Worm (Caenorhabditis elegans): Measurements from ENCODE around the gene let-767.

The let-767 gene

DNA sequence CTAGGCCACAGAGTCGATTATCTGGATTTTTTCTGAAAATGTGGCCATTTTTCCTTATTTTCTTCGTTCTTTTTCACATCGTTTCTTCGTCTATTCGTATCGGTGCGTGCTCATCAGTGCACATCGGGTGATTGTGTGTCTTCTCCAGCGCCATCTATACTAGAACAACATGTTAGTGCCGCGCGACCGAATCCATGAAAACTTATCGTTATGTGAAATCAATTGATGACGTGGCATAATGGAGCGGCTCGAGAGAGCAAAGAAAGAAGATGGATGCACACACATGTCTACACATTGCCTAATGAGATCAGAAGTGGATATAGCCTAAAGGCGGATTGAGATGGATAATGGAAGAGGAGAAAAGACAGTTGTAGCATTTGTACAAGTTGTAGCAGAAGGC lies 27.5 kb downstream of the let-767 start:
- peak; percentile 34 for TF ChIP-seq unc-42 (tag; optimal IDR thresholded peaks at IDR 0.05)
- no peak for TF ChIP-seq fax-1 (tag; optimal IDR thresholded peaks at IDR 0.05)
- TF ChIP-seq ttx-3 (tag; optimal IDR thresholded peaks at IDR 0.05): no peak

DNA sequence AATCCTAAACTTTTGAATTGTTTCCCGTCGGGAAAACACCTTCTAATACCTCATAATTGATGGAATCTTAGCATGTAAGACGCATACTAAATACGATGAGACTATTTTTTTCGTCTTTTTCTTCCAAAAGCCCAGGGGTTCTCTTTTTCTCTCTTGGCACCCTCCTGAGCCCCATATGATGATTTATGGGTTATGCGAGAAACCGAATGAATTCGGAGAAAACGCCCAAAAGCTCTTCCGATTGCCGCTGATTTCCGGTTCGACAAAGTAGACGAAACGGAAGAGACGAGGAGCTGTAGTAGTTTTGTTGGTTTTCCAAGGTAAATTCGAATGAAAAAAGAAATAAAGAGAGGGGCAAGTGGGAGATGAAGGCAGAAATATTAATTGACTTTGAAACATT lies 28.3 kb downstream of the let-767 start:
- no peak for TF ChIP-seq ceh-45 (GFP tag; IDR thresholded peaks at IDR 0.05)

DNA sequence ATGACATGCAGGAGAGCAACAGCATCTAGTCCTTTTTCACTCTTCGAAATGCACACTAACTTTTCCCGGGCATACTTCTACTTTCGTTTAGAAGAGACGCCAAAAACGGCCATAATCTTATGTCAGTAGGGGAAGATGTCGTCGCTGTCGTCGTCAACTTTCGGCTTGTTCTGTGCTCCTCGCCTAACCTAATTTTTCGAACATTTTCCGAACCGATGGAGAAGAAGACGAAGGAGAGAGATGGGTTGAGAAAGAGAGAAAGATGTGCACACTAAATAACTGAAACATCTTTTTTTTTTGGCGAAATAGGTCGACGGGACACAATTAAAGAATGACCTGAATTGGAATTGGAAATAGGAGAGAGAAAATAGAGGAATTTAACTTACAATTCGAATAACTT lies 29.4 kb downstream of the let-767 start:
- TF ChIP-seq dve-1 (tag; optimal IDR thresholded peaks at IDR 0.05) (no peak), unc-42 (tag; optimal IDR thresholded peaks at IDR 0.05) (peak; percentile 90)

DNA sequence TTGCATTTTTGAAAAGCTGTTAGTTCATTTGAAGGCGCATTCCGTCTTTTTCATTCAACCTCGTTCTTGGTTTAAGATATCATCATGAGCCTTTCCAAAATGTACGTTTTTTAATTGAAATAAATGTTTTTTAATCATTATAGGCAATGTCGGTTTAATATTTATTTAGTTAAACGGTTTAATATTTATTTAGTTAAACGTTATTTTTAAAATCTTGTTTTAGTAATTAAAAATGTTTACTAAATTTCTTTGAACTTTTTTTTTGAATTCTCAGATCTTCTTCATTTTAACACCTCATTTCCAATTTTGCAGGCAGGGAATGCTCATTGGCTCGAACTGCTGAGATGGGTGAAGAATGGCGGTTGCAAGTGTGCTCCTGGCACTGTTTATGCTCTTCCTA lies 30.7 kb downstream of the let-767 start, which contains the start of gene gar-2:
Gene gar-2 (plus strand): TSS at position 301 of the 400 bp plus-strand sequence.
- TF ChIP-seq dve-1 (tag; optimal IDR thresholded peaks at IDR 0.05): no peak
- TF ChIP-seq ahr-1 (tag; optimal IDR thresholded peaks at IDR 0.05): no peak
- TF ChIP-seq rnt-1 (tag; optimal IDR thresholded peaks at IDR 0.05): no peak
- TF ChIP-seq pqm-1 (tag; optimal IDR thresholded peaks at IDR 0.05): no peak
- no peak for TF ChIP-seq nhr-232 (tag; optimal IDR thresholded peaks at IDR 0.05)
- TF ChIP-seq ttx-3 (tag; optimal IDR thresholded peaks at IDR 0.05): no peak
- no peak for TF ChIP-seq ceh-14 (tag; optimal IDR thresholded peaks at IDR 0.05)
- TF ChIP-seq nfya-1 (tag; optimal IDR thresholded peaks at IDR 0.05): no peak
- TF ChIP-seq K02D7.2 (tag; optimal IDR thresholded peaks at IDR 0.05): no peak

DNA sequence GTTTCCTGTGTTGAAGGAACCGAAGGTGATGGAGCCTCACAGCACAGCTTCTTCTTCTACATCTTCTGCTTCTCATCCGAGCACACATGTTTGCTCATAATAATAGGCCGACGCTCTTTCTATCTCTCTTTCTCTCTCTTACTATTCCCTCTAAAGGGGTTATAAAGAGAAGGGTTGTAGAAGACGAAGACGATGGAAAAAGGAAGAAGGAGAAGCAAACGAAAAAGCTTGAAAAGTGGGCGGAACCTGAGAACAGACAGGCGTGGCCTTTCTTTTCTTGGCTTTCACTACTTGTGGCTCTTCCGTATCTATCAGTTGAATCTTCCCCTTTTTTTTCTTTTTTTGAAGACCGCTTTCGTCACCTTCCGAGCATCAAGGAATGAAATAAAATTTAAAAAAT lies 31.9 kb downstream of the let-767 start:
- no peak for TF ChIP-seq sox-2 (GFP tag; IDR thresholded peaks at IDR 0.05)
- peak; percentile 56 for TF ChIP-seq unc-42 (tag; optimal IDR thresholded peaks at IDR 0.05)

DNA sequence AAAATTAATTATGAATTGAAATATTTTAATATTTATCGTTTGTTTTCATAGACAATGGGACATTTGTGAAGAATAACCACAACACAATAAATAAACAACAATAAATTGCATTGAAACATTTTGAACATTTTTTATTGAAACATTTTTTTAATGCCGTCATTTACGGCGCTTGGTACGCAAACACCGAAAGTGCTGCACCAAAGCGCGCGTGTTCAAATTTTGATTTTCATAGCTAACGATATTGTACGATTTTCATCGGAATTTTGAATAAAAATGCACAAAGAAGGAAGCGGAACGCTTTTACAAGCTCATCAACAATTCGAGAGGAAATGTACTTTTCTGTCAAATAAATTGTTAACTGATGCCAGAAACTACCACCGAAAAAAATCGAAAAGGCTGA lies 36.0 kb downstream of the let-767 start:
- no peak for TF ChIP-seq sdc-2 (tag; optimal IDR thresholded peaks at IDR 0.05)
- no peak for TF ChIP-seq hlh-15 (tag; optimal IDR thresholded peaks at IDR 0.05)
- no peak for TF ChIP-seq che-1 (tag; optimal IDR thresholded peaks at IDR 0.05)
- no peak for TF ChIP-seq nhr-11 (tag; optimal IDR thresholded peaks at IDR 0.05)
- no peak for TF ChIP-seq ceh-24 (tag; optimal IDR thresholded peaks at IDR 0.05)
- TF ChIP-seq ceh-9 (tag; optimal IDR thresholded peaks at IDR 0.05): no peak
- TF ChIP-seq ceh-18 (tag; optimal IDR thresholded peaks at IDR 0.05): no peak
- TF ChIP-seq ref-2 (tag; optimal IDR thresholded peaks at IDR 0.05): no peak
- TF ChIP-seq syd-9 (tag; optimal IDR thresholded peaks at IDR 0.05): no peak
- no peak for TF ChIP-seq ceh-14 (tag; optimal IDR thresholded peaks at IDR 0.05)
- TF ChIP-seq mec-3 (tag; optimal IDR thresholded peaks at IDR 0.05; ENCODE audit: borderline replicate concordance): no peak
- TF ChIP-seq ceh-48 (tag; optimal IDR thresholded peaks at IDR 0.05): no peak
- no peak for TF ChIP-seq tbx-2 (tag; optimal IDR thresholded peaks at IDR 0.05)
- TF ChIP-seq lin-11 (tag; optimal IDR thresholded peaks at IDR 0.05): no peak

DNA sequence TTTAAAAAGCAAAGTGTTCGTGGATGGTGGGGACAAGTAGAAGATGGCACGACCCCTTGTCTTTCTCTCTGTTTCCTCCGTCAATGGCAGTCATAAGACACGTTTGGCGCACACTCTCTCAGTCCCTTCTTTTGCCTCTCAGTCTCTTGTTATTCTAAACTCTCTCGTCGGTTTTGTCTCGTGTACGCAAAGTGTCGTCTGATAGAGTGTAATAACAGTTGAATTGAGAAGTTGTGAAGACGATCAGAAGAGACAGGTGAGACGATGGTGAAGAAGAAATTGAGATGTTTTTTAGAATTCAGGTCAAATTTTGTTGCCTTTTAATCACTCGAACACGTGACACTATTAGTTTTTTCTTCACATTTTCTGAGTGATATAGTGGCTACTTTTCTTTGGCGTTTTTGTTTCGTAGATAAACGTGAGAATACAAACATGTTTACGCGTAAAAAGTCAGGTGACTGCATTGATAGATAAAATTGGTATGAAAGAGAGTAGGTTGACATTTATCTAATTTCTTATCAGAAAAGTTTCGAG lies 36.6 kb downstream of the let-767 start, which contains the start of gene F47D12.9:
Gene F47D12.9 (minus strand): TSS at position 267 of the 534 bp plus-strand sequence.
- TF ChIP-seq unc-3 (GFP tag; conservative IDR thresholded peaks at IDR 0.05): no peak
- no peak for TF ChIP-seq unc-3 (tag; optimal IDR thresholded peaks at IDR 0.05)
- no peak for TF ChIP-seq pag-3 (tag; optimal IDR thresholded peaks at IDR 0.05; ENCODE audit: borderline replicate concordance)
- TF ChIP-seq tbx-7 (tag; optimal IDR thresholded peaks at IDR 0.05): no peak
- TF ChIP-seq unc-55 (GFP tag; optimal IDR thresholded peaks at IDR 0.05): peak; percentile 11
- peak; percentile 25; the same call in 1 of the 2 replicates for TF ChIP-seq sox-2 (GFP tag; IDR thresholded peaks at IDR 0.05)
- no peak for TF ChIP-seq rnt-1 (tag; optimal IDR thresholded peaks at IDR 0.05)
- TF ChIP-seq elt-2 (tag; optimal IDR thresholded peaks at IDR 0.05): peak; percentile 81
- peak; percentile 46 for TF ChIP-seq ceh-18 (tag; optimal IDR thresholded peaks at IDR 0.05)
- TF ChIP-seq ceh-48 (tag; optimal IDR thresholded peaks at IDR 0.05): no peak
- TF ChIP-seq odd-2 (tag; optimal IDR thresholded peaks at IDR 0.05): no peak
- TF ChIP-seq hlh-13 (GFP tag; optimal IDR thresholded peaks at IDR 0.05): no peak
- no peak for TF ChIP-seq Y22D7AL.16 (tag; optimal IDR thresholded peaks at IDR 0.05)
- TF ChIP-seq dmd-4 (tag; optimal IDR thresholded peaks at IDR 0.05; ENCODE audit: borderline replicate concordance): no peak
- no peak for TF ChIP-seq ceh-6 (GFP tag; optimal IDR thresholded peaks at IDR 0.05)
- no peak for TF ChIP-seq zip-5 (tag; optimal IDR thresholded peaks at IDR 0.05)
- no peak for TF ChIP-seq eyg-1 (tag; optimal IDR thresholded peaks at IDR 0.05)
- no peak for TF ChIP-seq ets-4 (tag; optimal IDR thresholded peaks at IDR 0.05)
- TF ChIP-seq ceh-14 (tag; optimal IDR thresholded peaks at IDR 0.05): no peak
- no peak for TF ChIP-seq dve-1 (tag; optimal IDR thresholded peaks at IDR 0.05)
- TF ChIP-seq syd-9 (tag; optimal IDR thresholded peaks at IDR 0.05): no peak
- peak; percentile 97 for TF ChIP-seq hlh-30 (tag; optimal IDR thresholded peaks at IDR 0.05; ENCODE audit: insufficient read depth)
